Worm (Caenorhabditis elegans) whole organism, young adult: Measurements from ENCODE around the gene unc-5.

Experiments used
- B0019.2 ChIP-seq: fragments of 200-800 bp; sonication (Bioruptor generic); conservative IDR thresholded peaks from 2 replicates; pipeline ENCODE4 v1.3.6; 2022; ENCODE audit warnings: missing genetic modification reagents, missing genetic modification characterization, missing compliant biosample characterization
- B0261.1 ChIP-seq: sonication (generic microtip); optimal IDR thresholded peaks from 2 replicates; lab custom pipeline; 2016; ENCODE audit warnings: mild to moderate bottlenecking, missing genetic modification characterization, moderate library complexity, missing compliant biosample characterization
- B0336.3 ChIP-seq: fragments of 200-800 bp; sonication (Bioruptor generic); IDR thresholded peaks from 2 replicates; pipeline ENCODE4 v1.3.6; 2022; ENCODE audit warnings: missing genetic modification characterization, missing compliant biosample characterization
- D2030.7 ChIP-seq: fragments of 200-800 bp; sonication (Bioruptor generic); IDR thresholded peaks from 2 replicates; pipeline ENCODE4 v1.3.6; 2022; ENCODE audit warnings: missing genetic modification reagents, missing genetic modification characterization, missing compliant biosample characterization
- F10E7.11 ChIP-seq: sonication (generic microtip); optimal IDR thresholded peaks from 2 replicates; lab custom pipeline; 2017; ENCODE audit warnings: mild to moderate bottlenecking, missing genetic modification characterization, moderate library complexity, missing compliant biosample characterization
- F22D6.2 ChIP-seq: sonication (generic microtip); optimal IDR thresholded peaks from 2 replicates; lab custom pipeline; 2016; ENCODE audit warnings: mild to moderate bottlenecking, missing genetic modification characterization, missing compliant biosample characterization
- F55B11.4 ChIP-seq: sonication (generic microtip); optimal IDR thresholded peaks from 2 replicates; lab custom pipeline; 2016; ENCODE audit warnings: missing compliant biosample characterization, missing genetic modification characterization, borderline replicate concordance; ENCODE audit not compliant: insufficient read depth
- F57A8.1 ChIP-seq: fragments of 200-800 bp; sonication (Bioruptor generic); optimal IDR thresholded peaks from 2 replicates; lab custom pipeline; 2018; ENCODE audit warnings: mild to moderate bottlenecking, missing genetic modification characterization, moderate library complexity, missing compliant biosample characterization
- F57C9.4 ChIP-seq: sonication (generic microtip); optimal IDR thresholded peaks from 2 replicates; lab custom pipeline; 2017; ENCODE audit warnings: mild to moderate bottlenecking, missing genetic modification characterization, missing compliant biosample characterization
- Y53G8AR.9 ChIP-seq: fragments of 200-800 bp; sonication (Bioruptor generic); conservative IDR thresholded peaks from 2 replicates; pipeline ENCODE4 v1.3.6; 2022; ENCODE audit warnings: missing genetic modification reagents, missing genetic modification characterization, missing compliant biosample characterization
- Y56A3A.18 ChIP-seq: fragments of 200-800 bp; sonication (Bioruptor generic); IDR thresholded peaks from 2 replicates; pipeline ENCODE4 v1.3.6; 2022; ENCODE audit warnings: missing genetic modification reagents, missing genetic modification characterization, missing compliant biosample characterization
- Y95B8A.8 ChIP-seq: fragments of 200-800 bp; sonication (Bioruptor generic); IDR thresholded peaks from 2 replicates; pipeline ENCODE4 v1.3.6; 2022; ENCODE audit warnings: missing genetic modification reagents, missing genetic modification characterization, missing compliant biosample characterization
- ZK185.1 ChIP-seq: sonication (generic microtip); optimal IDR thresholded peaks from 2 replicates; lab custom pipeline; 2016; ENCODE audit warnings: mild to moderate bottlenecking, missing genetic modification characterization, missing compliant biosample characterization; ENCODE audit not compliant: poor library complexity, severe bottlenecking
- athp-1 ChIP-seq: sonication (generic microtip); optimal IDR thresholded peaks from 2 replicates; lab custom pipeline; 2017; ENCODE audit warnings: mild to moderate bottlenecking, missing genetic modification characterization, missing compliant biosample characterization
- attf-6 ChIP-seq: fragments of 200-800 bp; sonication (Bioruptor generic); IDR thresholded peaks from 2 replicates; pipeline ENCODE4 v1.3.6; 2022; ENCODE audit warnings: missing genetic modification reagents, missing genetic modification characterization, missing compliant biosample characterization
- bed-1 ChIP-seq: fragments of 200-800 bp; sonication (Bioruptor generic); IDR thresholded peaks from 2 replicates; pipeline ENCODE4 v1.3.6; 2022; ENCODE audit warnings: missing genetic modification reagents, missing genetic modification characterization, missing compliant biosample characterization
- bed-2 ChIP-seq: fragments of 200-800 bp; sonication (Bioruptor generic); IDR thresholded peaks from 2 replicates; pipeline ENCODE4 v1.3.6; 2022; ENCODE audit warnings: missing genetic modification reagents, missing genetic modification characterization, missing compliant biosample characterization
- ceh-100 ChIP-seq: fragments of 200-800 bp; sonication (Bioruptor generic); IDR thresholded peaks from 2 replicates; pipeline ENCODE4 v1.3.6; 2022; ENCODE audit warnings: missing genetic modification reagents, missing genetic modification characterization, missing compliant biosample characterization
- ceh-40 ChIP-seq: fragments of 200-800 bp; sonication (Bioruptor generic); IDR thresholded peaks from 2 replicates; pipeline ENCODE4 v1.3.6; 2022; ENCODE audit warnings: missing genetic modification characterization, missing compliant biosample characterization
- ceh-79 ChIP-seq: sonication (generic microtip); optimal IDR thresholded peaks from 2 replicates; lab custom pipeline; 2017; ENCODE audit warnings: mild to moderate bottlenecking, missing genetic modification characterization, missing compliant biosample characterization
- dpff-1 ChIP-seq: sonication (generic microtip); optimal IDR thresholded peaks from 2 replicates; lab custom pipeline; 2017; ENCODE audit warnings: mild to moderate bottlenecking, missing genetic modification characterization, missing compliant biosample characterization
- ekl-4 ChIP-seq: fragments of 200-800 bp; sonication (Bioruptor generic); IDR thresholded peaks from 2 replicates; pipeline ENCODE4 v1.3.6; 2022; ENCODE audit warnings: missing genetic modification reagents, missing genetic modification characterization, missing compliant biosample characterization
- ets-4 ChIP-seq: fragments of 200-800 bp; sonication (Bioruptor generic); optimal IDR thresholded peaks from 2 replicates; lab custom pipeline; 2018; ENCODE audit warnings: mild to moderate bottlenecking, missing genetic modification characterization, missing compliant biosample characterization
- him-1 ChIP-seq: sonication (generic microtip); optimal IDR thresholded peaks from 2 replicates; lab custom pipeline; 2016; ENCODE audit warnings: missing genotype, missing genetic modification reagents, missing genetic modification characterization, missing compliant biosample characterization
- hlh-12 ChIP-seq: sonication (generic microtip); optimal IDR thresholded peaks from 2 replicates; lab custom pipeline; 2016; ENCODE audit warnings: missing genetic modification characterization, missing compliant biosample characterization
- lag-1 ChIP-seq: fragments of 200-800 bp; sonication (Bioruptor generic); IDR thresholded peaks from 2 replicates; pipeline ENCODE4 v1.3.6; 2022; ENCODE audit warnings: missing genetic modification reagents, missing genetic modification characterization, missing compliant biosample characterization
- lin-40 ChIP-seq: sonication (generic microtip); optimal IDR thresholded peaks from 2 replicates; lab custom pipeline; 2016; ENCODE audit warnings: missing genetic modification characterization, mild to moderate bottlenecking, missing compliant biosample characterization, missing genotype, missing genetic modification reagents
- lir-1 ChIP-seq: fragments of 200-800 bp; sonication (Bioruptor generic); conservative IDR thresholded peaks from 2 replicates; pipeline ENCODE4 v1.3.6; 2022; ENCODE audit warnings: missing genetic modification reagents, missing genetic modification characterization, missing compliant biosample characterization
- madf-6 ChIP-seq: fragments of 200-800 bp; sonication (Bioruptor generic); IDR thresholded peaks from 2 replicates; pipeline ENCODE4 v1.3.6; 2022; ENCODE audit warnings: missing genetic modification reagents, missing genetic modification characterization, missing compliant biosample characterization
- mel-28 ChIP-seq: sonication (generic microtip); optimal IDR thresholded peaks from 2 replicates; lab custom pipeline; 2016; ENCODE audit warnings: borderline replicate concordance, mild to moderate bottlenecking, missing genetic modification characterization, missing compliant biosample characterization
- mes-4 ChIP-seq: sonication (generic microtip); optimal IDR thresholded peaks from 2 replicates; lab custom pipeline; 2016; ENCODE audit warnings: missing genotype, missing genetic modification characterization, missing compliant biosample characterization
- repo-1 ChIP-seq: sonication (generic microtip); optimal IDR thresholded peaks from 2 replicates; lab custom pipeline; 2017; ENCODE audit warnings: mild to moderate bottlenecking, missing genetic modification characterization, missing compliant biosample characterization
- snpc-4 ChIP-seq, 5 experiments: fragments of 150-350 bp in 1 of 5; sonication (generic microtip) in 4 of 5; optimal IDR thresholded peaks; 2 replicates each; lab custom pipeline; 2014 to 2018; ENCODE audit warnings: missing genetic modification characterization in 5 of 5, missing biosample characterization in 3 of 5, antibody characterized with exemption in 2 of 5, mild to moderate bottlenecking in 2 of 5, missing compliant biosample characterization in 2 of 5, missing genotype in 2 of 5, moderate library complexity in 2 of 5, missing genetic modification reagents in 1 of 5
- sptf-2 ChIP-seq: fragments of 200-800 bp; sonication (Bioruptor generic); optimal IDR thresholded peaks from 2 replicates; lab custom pipeline; 2018; ENCODE audit warnings: mild to moderate bottlenecking, missing genetic modification characterization, missing compliant biosample characterization
- tlf-1 ChIP-seq: fragments of 200-800 bp; sonication (Bioruptor generic); optimal IDR thresholded peaks from 2 replicates; lab custom pipeline; 2018; ENCODE audit warnings: mild to moderate bottlenecking, missing genetic modification characterization, missing compliant biosample characterization
- unc-130 ChIP-seq: sonication (generic microtip); optimal IDR thresholded peaks from 2 replicates; lab custom pipeline; 2016; ENCODE audit warnings: missing genetic modification reagents, missing genetic modification characterization, missing compliant biosample characterization
- unc-62 ChIP-seq: fragments of 150-350 bp; optimal IDR thresholded peaks from 2 replicates; lab custom pipeline; 2014; ENCODE audit warnings: missing biosample characterization, missing genetic modification reagents, missing genetic modification characterization
- ztf-6 ChIP-seq: fragments of 200-800 bp; sonication (Bioruptor generic); IDR thresholded peaks from 2 replicates; pipeline ENCODE4 v1.3.6; 2022; ENCODE audit warnings: missing genetic modification reagents, missing genetic modification characterization, missing compliant biosample characterization

The unc-5 gene

ce11 chrIV:5533556-5533955 lies 5.4 kb upstream of the unc-5 start:
- TF ChIP-seq ceh-40 (GFP tag; lab: Robert Waterston, UW) (no peak), ceh-79 (no peak), snpc-4 (GFP tag; optimal IDR thresholded peaks at IDR 0.05; lab: Kevin White, UChicago) (no peak), snpc-4 (tag; optimal IDR thresholded peaks at IDR 0.05; lab: Kevin White, UChicago) (no peak)
- TF ChIP-seq, all 124 proteins: peak for 0

ce11 chrIV:5530980-5531379 lies 2.8 kb upstream of the unc-5 start:
- no peak for TF ChIP-seq attf-6
- no peak for TF ChIP-seq unc-62 (GFP tag; lab: Kevin White, UChicago)
- TF ChIP-seq F10E7.11 (tag; lab: Kevin White, UChicago): no peak
- TF ChIP-seq bed-1 (GFP tag; lab: Robert Waterston, UW): no peak
- no peak for TF ChIP-seq D2030.7 (GFP tag; lab: Robert Waterston, UW)
- no peak for TF ChIP-seq B0261.1
- TF ChIP-seq ekl-4 (GFP tag; lab: Robert Waterston, UW): no peak
- TF ChIP-seq Y95B8A.8 (GFP tag; lab: Robert Waterston, UW): no peak

DNA sequence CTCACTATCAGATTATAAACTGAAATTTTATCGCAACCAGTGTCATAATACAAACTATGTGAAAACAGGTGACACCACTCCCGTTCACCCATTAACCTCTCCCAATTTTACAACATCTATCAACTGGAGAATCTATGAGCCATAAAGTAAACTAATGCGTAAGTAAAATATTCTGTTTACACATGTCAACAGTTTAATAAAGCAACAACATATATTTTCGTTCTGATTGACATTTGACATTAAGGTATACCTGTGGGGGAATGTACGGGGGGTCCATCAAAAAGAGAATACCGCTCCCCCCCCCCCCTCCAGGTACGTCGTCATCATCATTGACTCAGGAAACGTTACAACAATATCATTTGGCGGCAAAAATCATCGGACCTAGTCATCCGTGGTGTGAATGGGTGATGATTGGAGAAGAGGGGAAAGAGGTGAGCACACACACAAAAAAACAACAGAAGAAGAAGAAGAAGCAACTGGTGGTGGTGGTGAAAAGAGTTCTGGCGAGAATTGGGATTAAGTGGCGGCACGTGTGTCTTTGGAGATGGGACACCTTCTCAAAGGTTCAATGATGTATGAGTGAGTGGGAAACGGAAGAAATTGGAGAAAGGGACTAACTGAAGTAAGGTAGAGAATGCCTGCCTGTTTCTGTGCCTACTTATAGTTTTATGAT lies 1.3 kb downstream of the unc-5 start:
- TF ChIP-seq B0019.2 (GFP tag; lab: Robert Waterston, UW) (no peak), athp-1 (tag; lab: Kevin White, UChicago) (no peak), ceh-40 (GFP tag; lab: Robert Waterston, UW) (no peak), F22D6.2 (tag; lab: Kevin White, UChicago) (no peak), madf-6 (GFP tag; lab: Robert Waterston, UW) (no peak), ets-4 (no peak), F57C9.4 (tag; lab: Kevin White, UChicago) (no peak), ZK185.1 (tag; lab: Kevin White, UChicago) (no peak), B0336.3 (GFP tag; lab: Robert Waterston, UW) (no peak), Y56A3A.18 (GFP tag; lab: Robert Waterston, UW) (no peak), ztf-6 (GFP tag; lab: Robert Waterston, UW) (no peak), F55B11.4 (tag; lab: Kevin White, UChicago) (no peak), mes-4 (tag; lab: Kevin White, UChicago) (no peak), Y95B8A.8 (GFP tag; lab: Robert Waterston, UW) (no peak), lin-40 (no peak), repo-1 (tag; lab: Kevin White, UChicago) (no peak), lag-1 (GFP tag; lab: Robert Waterston, UW) (no peak), ceh-79 (no peak)

DNA sequence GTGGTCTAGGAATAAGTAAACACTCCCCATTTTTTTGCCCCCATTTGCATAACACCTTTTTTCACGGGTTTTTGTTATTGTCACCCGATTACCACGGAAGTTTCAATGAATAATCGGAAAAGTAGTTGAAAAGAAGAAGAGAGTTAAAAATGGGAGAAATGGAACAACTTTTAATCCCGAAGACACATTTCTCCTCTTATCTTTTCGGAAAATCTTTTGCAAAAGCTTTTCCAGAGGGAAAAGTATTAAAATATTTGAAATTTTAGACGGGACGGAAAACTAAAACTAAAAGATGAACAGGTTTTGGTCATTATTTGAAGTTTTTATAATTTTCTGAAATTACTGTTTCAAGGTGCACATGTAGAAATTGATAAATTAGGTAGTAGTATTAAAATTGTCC lies 9.1 kb downstream of the unc-5 start:
- no peak for TF ChIP-seq Y53G8AR.9 (GFP tag; lab: Robert Waterston, UW)
- no peak for TF ChIP-seq mel-28 (tag; lab: Kevin White, UChicago)
- no peak for TF ChIP-seq F57A8.1 (GFP tag; lab: Kevin White, UChicago)
- TF ChIP-seq sptf-2 (GFP tag; lab: Kevin White, UChicago): no peak
- TF ChIP-seq bed-2 (GFP tag; lab: Robert Waterston, UW): no peak
- no peak for TF ChIP-seq dpff-1
- TF ChIP-seq hlh-12 (tag; lab: Kevin White, UChicago): no peak
- TF ChIP-seq unc-130: no peak
- TF ChIP-seq him-1 (tag; lab: Kevin White, UChicago): no peak
- TF ChIP-seq tlf-1 (GFP tag; lab: Kevin White, UChicago): no peak
- no peak for TF ChIP-seq ets-4
- TF ChIP-seq ceh-100 (GFP tag; lab: Robert Waterston, UW): no peak
- no peak for TF ChIP-seq lir-1 (GFP tag; lab: Robert Waterston, UW)
- TF ChIP-seq, all 124 proteins: peak for 0
